Fruit fly (Drosophila melanogaster): Measurements from ENCODE around the gene hiw.

The hiw gene

dm6 chrX:15074646-15075351 lies 11.6 kb upstream of the hiw start (continued):
- TF ChIP-seq CG13287 (GFP tag; IDR thresholded peaks at IDR 0.05; ENCODE audit: partially characterized antibody) (no peak), Oli (tag; optimal IDR thresholded peaks at IDR 0.05) (peak; percentile 87), CG13624 (GFP tag; optimal IDR thresholded peaks at IDR 0.05) (peak; percentile 93), maf-S (GFP tag; optimal IDR thresholded peaks at IDR 0.05) (peak; percentile 88), Usf (GFP tag; optimal IDR thresholded peaks at IDR 0.05) (peak; percentile 67), CG3726 (GFP tag; IDR thresholded peaks at IDR 0.05) (peak; percentile 64; the same call in 1 of the 3 replicates), nau (GFP tag; optimal IDR thresholded peaks at IDR 0.05) (peak; percentile 86), tin (GFP tag; optimal IDR thresholded peaks at IDR 0.05) (peak; percentile 93), Dbx (GFP tag; IDR thresholded peaks at IDR 0.05) (peak; percentile 91), CG9797 (GFP tag; optimal IDR thresholded peaks at IDR 0.05) (peak; percentile 26), CG11456 (GFP tag; IDR thresholded peaks at IDR 0.05) (peak; percentile 96), inv (GFP tag; IDR thresholded peaks at IDR 0.05; ENCODE audit: partially characterized antibody) (no peak), CG13123 (GFP tag; optimal IDR thresholded peaks at IDR 0.05) (peak; percentile 71), CG6791 (GFP tag; IDR thresholded peaks at IDR 0.05; ENCODE audit: partially characterized antibody) (no peak), CG14441 (GFP tag; IDR thresholded peaks at IDR 0.05) (peak; percentile 86), trem (tag; optimal IDR thresholded peaks at IDR 0.05) (peak; percentile 51), Antp (GFP tag; optimal IDR thresholded peaks at IDR 0.05) (peak; percentile 95), esg (GFP tag; conservative IDR thresholded peaks at IDR 0.05) (peak; percentile 81), usp (GFP tag; optimal IDR thresholded peaks at IDR 0.05) (no peak), toy (GFP tag; IDR thresholded peaks at IDR 0.05) (peak; percentile 57; the same call in 1 of the 2 replicates), Hr39 (optimal IDR thresholded peaks at IDR 0.05) (no peak), Lpt (GFP tag; optimal IDR thresholded peaks at IDR 0.05) (no peak), CG17186 (GFP tag; optimal IDR thresholded peaks at IDR 0.05) (peak; percentile 52), CG7839 (tag; optimal IDR thresholded peaks at IDR 0.05) (peak; percentile 88), slou (GFP tag; optimal IDR thresholded peaks at IDR 0.05) (peak; percentile 82), CG12071 (GFP tag; optimal IDR thresholded peaks at IDR 0.05) (peak; percentile 70), dysf (GFP tag; IDR thresholded peaks at IDR 0.05) (peak; percentile 93), Elba2 (GFP tag; optimal IDR thresholded peaks at IDR 0.05) (no peak), CG13296 (GFP tag; optimal IDR thresholded peaks at IDR 0.05) (peak; percentile 89), pzg (GFP tag; optimal IDR thresholded peaks at IDR 0.05) (peak; percentile 28), nerfin-2 (GFP tag; IDR thresholded peaks at IDR 0.05; ENCODE audit: partially characterized antibody) (no peak), CG8281 (tag; optimal IDR thresholded peaks at IDR 0.05) (peak; percentile 57), Fer2 (tag; optimal IDR thresholded peaks at IDR 0.05) (peak; percentile 67), sd (tag; optimal IDR thresholded peaks at IDR 0.05) (peak; percentile 62), CG42726 (GFP tag; IDR thresholded peaks at IDR 0.05; ENCODE audit: partially characterized antibody) (no peak), wdn (GFP tag; IDR thresholded peaks at IDR 0.05) (peak; percentile 78), Mad (GFP tag; optimal IDR thresholded peaks at IDR 0.05) (peak; percentile 86), CG2712 (tag; optimal IDR thresholded peaks at IDR 0.05) (peak; percentile 84), CG9932 (GFP tag; IDR thresholded peaks at IDR 0.05) (peak; percentile 95), CG7745 (tag; optimal IDR thresholded peaks at IDR 0.05) (no peak), ewg (GFP tag; optimal IDR thresholded peaks at IDR 0.05) (peak; percentile 81), cato (GFP tag; optimal IDR thresholded peaks at IDR 0.05; ENCODE audit: borderline replicate concordance) (peak; percentile 76), Optix (GFP tag; IDR thresholded peaks at IDR 0.05) (peak; percentile 80), CG14050 (GFP tag; IDR thresholded peaks at IDR 0.05) (peak; percentile 70), bowl (GFP tag; IDR thresholded peaks at IDR 0.05) (peak; percentile 74), Bgb (GFP tag; IDR thresholded peaks at IDR 0.05; ENCODE audit: partially characterized antibody) (0 out of 2 replicates have a peak, but pooled peaks have one; percentile 27), ATbp (GFP tag; optimal IDR thresholded peaks at IDR 0.05) (peak; percentile 84), CG12155 (GFP tag; optimal IDR thresholded peaks at IDR 0.05) (peak; percentile 88), NK7.1 (GFP tag; optimal IDR thresholded peaks at IDR 0.05) (peak; percentile 84), dati (GFP tag; IDR thresholded peaks at IDR 0.05) (peak; percentile 75)
